Worm (Caenorhabditis elegans) whole organism, young adult: ENCODE results near the gene Y48E1B.8.

Experiments
- F39B2.1 ChIP-seq: fragments of 200-800 bp; sonication (Bioruptor generic); IDR thresholded peaks from 2 replicates; pipeline ENCODE4 v1.3.6; 2022; ENCODE audit warnings: missing genetic modification reagents, missing genetic modification characterization, missing compliant biosample characterization
- F52B5.7 ChIP-seq: sonication (generic microtip); optimal IDR thresholded peaks from 2 replicates; lab custom pipeline; 2016; ENCODE audit warnings: mild to moderate bottlenecking, missing genetic modification characterization, missing compliant biosample characterization
- F55B11.4 ChIP-seq: sonication (generic microtip); optimal IDR thresholded peaks from 2 replicates; lab custom pipeline; 2016; ENCODE audit warnings: missing compliant biosample characterization, missing genetic modification characterization, borderline replicate concordance; ENCODE audit not compliant: insufficient read depth
- F57A8.1 ChIP-seq: fragments of 200-800 bp; sonication (Bioruptor generic); optimal IDR thresholded peaks from 2 replicates; lab custom pipeline; 2018; ENCODE audit warnings: mild to moderate bottlenecking, missing genetic modification characterization, moderate library complexity, missing compliant biosample characterization
- K11D2.4 ChIP-seq: fragments of 200-800 bp; sonication (Bioruptor generic); IDR thresholded peaks from 2 replicates; pipeline ENCODE4 v1.3.6; 2022; ENCODE audit warnings: missing genetic modification reagents, missing genetic modification characterization, missing compliant biosample characterization
- Y53G8AR.9 ChIP-seq: fragments of 200-800 bp; sonication (Bioruptor generic); conservative IDR thresholded peaks from 2 replicates; pipeline ENCODE4 v1.3.6; 2022; ENCODE audit warnings: missing genetic modification reagents, missing genetic modification characterization, missing compliant biosample characterization
- Y56A3A.18 ChIP-seq: fragments of 200-800 bp; sonication (Bioruptor generic); IDR thresholded peaks from 2 replicates; pipeline ENCODE4 v1.3.6; 2022; ENCODE audit warnings: missing genetic modification reagents, missing genetic modification characterization, missing compliant biosample characterization
- ZK185.1 ChIP-seq: sonication (generic microtip); optimal IDR thresholded peaks from 2 replicates; lab custom pipeline; 2016; ENCODE audit warnings: mild to moderate bottlenecking, missing genetic modification characterization, missing compliant biosample characterization; ENCODE audit not compliant: poor library complexity, severe bottlenecking
- cebp-2 ChIP-seq: fragments of 200-800 bp; sonication (Bioruptor generic); IDR thresholded peaks from 2 replicates; pipeline ENCODE4 v1.3.6; 2022; ENCODE audit warnings: missing genetic modification characterization, missing compliant biosample characterization
- ceh-40 ChIP-seq: fragments of 200-800 bp; sonication (Bioruptor generic); IDR thresholded peaks from 2 replicates; pipeline ENCODE4 v1.3.6; 2022; ENCODE audit warnings: missing genetic modification characterization, missing compliant biosample characterization
- dox-1 ChIP-seq: fragments of 200-800 bp; sonication (Bioruptor generic); IDR thresholded peaks from 2 replicates; pipeline ENCODE4 v1.3.6; 2022; ENCODE audit warnings: missing genetic modification reagents, missing genetic modification characterization, missing compliant biosample characterization
- egrh-3 ChIP-seq: fragments of 200-800 bp; sonication (Bioruptor generic); IDR thresholded peaks from 2 replicates; pipeline ENCODE4 v1.3.6; 2022; ENCODE audit warnings: missing genetic modification reagents, missing genetic modification characterization, missing compliant biosample characterization
- fkh-3 ChIP-seq: sonication (generic microtip); optimal IDR thresholded peaks from 2 replicates; lab custom pipeline; 2016; ENCODE audit warnings: mild to moderate bottlenecking, missing genetic modification characterization, missing compliant biosample characterization
- him-1 ChIP-seq: sonication (generic microtip); optimal IDR thresholded peaks from 2 replicates; lab custom pipeline; 2016; ENCODE audit warnings: missing genotype, missing genetic modification reagents, missing genetic modification characterization, missing compliant biosample characterization
- lin-26 ChIP-seq: fragments of 200-800 bp; sonication (Bioruptor generic); IDR thresholded peaks from 2 replicates; pipeline ENCODE4 v1.3.6; 2022; ENCODE audit warnings: missing genetic modification reagents, missing genetic modification characterization, missing compliant biosample characterization
- lin-40 ChIP-seq: sonication (generic microtip); optimal IDR thresholded peaks from 2 replicates; lab custom pipeline; 2016; ENCODE audit warnings: missing genetic modification characterization, mild to moderate bottlenecking, missing compliant biosample characterization, missing genotype, missing genetic modification reagents
- madf-6 ChIP-seq: fragments of 200-800 bp; sonication (Bioruptor generic); IDR thresholded peaks from 2 replicates; pipeline ENCODE4 v1.3.6; 2022; ENCODE audit warnings: missing genetic modification reagents, missing genetic modification characterization, missing compliant biosample characterization
- mcd-1 ChIP-seq: fragments of 200-800 bp; sonication (Bioruptor generic); IDR thresholded peaks from 2 replicates; pipeline ENCODE4 v1.3.6; 2022; ENCODE audit warnings: missing genetic modification reagents, missing genetic modification characterization, missing compliant biosample characterization
- nfya-1 ChIP-seq: sonication (generic microtip); optimal IDR thresholded peaks from 2 replicates; lab custom pipeline; 2017; ENCODE audit warnings: antibody characterized with exemption, missing compliant biosample characterization, missing genetic modification characterization, borderline replicate concordance; ENCODE audit not compliant: insufficient read depth
- nhr-80 ChIP-seq: sonication (generic microtip); optimal IDR thresholded peaks from 2 replicates; lab custom pipeline; 2016; ENCODE audit warnings: missing genetic modification characterization, missing compliant biosample characterization
- sdz-38 ChIP-seq: sonication (generic microtip); optimal IDR thresholded peaks from 2 replicates; lab custom pipeline; 2016; ENCODE audit warnings: missing genotype, missing genetic modification characterization, missing compliant biosample characterization
- tbp1 ChIP-seq: fragments of 200-800 bp; sonication (Bioruptor generic); optimal IDR thresholded peaks from 2 replicates; lab custom pipeline; 2018; ENCODE audit warnings: mild to moderate bottlenecking, missing genetic modification characterization, missing compliant biosample characterization
- zfh-2 ChIP-seq: fragments of 200-800 bp; sonication (Bioruptor generic); conservative IDR thresholded peaks from 2 replicates; pipeline ENCODE4 v1.3.6; 2022; ENCODE audit warnings: missing genetic modification reagents, missing genetic modification characterization, missing compliant biosample characterization

The Y48E1B.8 gene

DNA sequence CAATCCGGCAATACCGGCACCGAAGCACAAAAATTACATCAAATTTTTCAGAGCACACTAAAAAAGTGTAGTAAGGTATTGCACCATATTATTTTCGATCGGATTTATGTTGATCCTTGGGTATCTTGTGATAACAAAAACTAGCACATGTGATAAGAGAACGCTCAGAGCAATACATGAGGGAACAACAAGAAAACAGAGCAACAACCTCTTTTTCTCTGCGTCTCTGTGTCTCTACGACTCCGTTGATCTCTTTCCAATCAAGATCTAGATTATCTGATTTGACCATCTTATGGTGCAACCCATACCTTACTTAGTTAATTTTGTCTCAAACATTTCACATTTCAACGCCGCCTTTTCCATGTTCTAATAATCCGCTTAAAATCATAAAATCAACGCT, 46.7 kb downstream of the Y48E1B.8 start, which contains the start of gene tag-10:
Gene tag-10 (plus strand): TSS at position 347 of the 400 bp plus-strand sequence.
- TF ChIP-seq nfya-1 (tag; lab: Kevin White, UChicago) (no peak), madf-6 (GFP tag; lab: Robert Waterston, UW) (no peak), fkh-3 (tag; lab: Kevin White, UChicago) (no peak), F52B5.7 (tag; lab: Kevin White, UChicago) (no peak), F55B11.4 (tag; lab: Kevin White, UChicago) (no peak), him-1 (tag; lab: Kevin White, UChicago) (no peak), cebp-2 (GFP tag; lab: Robert Waterston, UW) (no peak)

DNA sequence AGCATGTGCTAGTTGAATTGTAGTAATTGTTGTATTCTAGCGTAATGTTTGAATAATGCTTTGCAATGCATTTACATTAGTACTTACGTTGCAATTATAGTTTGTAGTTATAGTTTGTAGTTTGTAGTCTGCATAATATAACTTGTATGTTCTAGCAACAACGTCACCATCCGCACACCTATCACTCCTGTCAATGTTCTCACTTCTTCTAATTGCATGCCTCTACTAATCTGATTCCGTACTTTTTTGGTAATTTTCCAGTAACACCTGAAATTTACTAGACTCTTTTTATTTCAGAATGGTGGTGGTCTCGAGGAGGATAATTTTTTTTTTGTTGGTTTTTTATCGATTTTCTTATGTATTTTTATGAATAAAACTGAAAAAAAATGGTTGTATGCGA, 51.1 kb downstream of the Y48E1B.8 start:
- no peak for TF ChIP-seq tbp1 (GFP tag; lab: Kevin White, UChicago)
- 0 out of 2 replicates have a peak, but pooled peaks have one; percentile 11 for TF ChIP-seq K11D2.4 (GFP tag; lab: Robert Waterston, UW)
- TF ChIP-seq Y56A3A.18 (GFP tag; lab: Robert Waterston, UW) = 0 out of 2 replicates have a peak, but pooled peaks have one; percentile 38
- peak; percentile 67 for TF ChIP-seq Y53G8AR.9 (GFP tag; lab: Robert Waterston, UW)

DNA sequence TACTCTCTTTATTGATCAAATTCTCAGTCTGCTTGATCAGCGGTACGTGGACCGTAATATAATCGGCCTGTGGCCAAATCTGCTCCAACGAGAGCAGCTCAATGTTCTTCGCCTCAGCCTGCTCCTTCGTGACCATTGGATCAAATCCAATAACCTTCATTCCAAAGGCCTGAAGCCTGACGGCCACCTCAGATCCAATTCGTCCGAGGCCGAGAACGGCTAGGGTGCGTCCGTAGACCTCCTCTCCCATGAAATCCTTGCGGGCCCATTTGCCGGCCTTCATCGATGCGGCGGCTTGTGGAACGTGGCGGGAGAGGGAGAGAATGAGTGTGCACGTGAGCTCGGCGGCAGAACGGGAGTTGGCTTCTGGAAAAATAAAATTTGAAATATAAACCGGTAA, 52.0 kb downstream of the Y48E1B.8 start:
- TF ChIP-seq ceh-40 (GFP tag; lab: Robert Waterston, UW) (no peak), F39B2.1 (GFP tag; lab: Robert Waterston, UW) (no peak), zfh-2 (GFP tag; lab: Robert Waterston, UW) (peak; percentile 50; the same call in 1 of the 2 replicates), egrh-3 (GFP tag; lab: Robert Waterston, UW) (peak; percentile 36; the same call in 1 of the 2 replicates)

DNA sequence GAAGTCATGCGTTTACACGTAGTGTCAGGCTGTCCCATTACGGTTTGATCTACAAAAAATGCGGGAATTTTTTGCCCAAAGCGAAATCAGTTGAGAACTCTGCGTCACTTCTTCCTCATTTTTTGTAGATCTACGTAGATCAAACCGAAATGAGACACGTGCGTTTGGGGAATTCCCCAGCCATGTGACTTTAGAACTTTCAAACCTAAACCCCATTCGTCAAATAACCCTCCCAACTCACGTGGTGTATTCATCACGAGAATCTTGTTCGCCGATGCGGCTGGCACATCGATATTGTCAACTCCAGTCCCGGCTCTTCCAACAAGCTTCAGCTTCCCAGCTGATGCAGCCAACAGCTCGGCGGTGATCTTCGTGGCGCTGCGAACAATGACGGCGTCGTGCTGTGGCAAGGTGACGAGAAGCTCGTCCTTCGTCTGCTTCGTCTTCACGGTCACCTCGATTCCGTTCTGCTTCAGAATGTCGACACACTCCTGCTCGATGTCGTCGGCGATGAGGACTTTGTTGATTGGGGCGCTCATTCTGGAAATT, 52.5 kb downstream of the Y48E1B.8 start, which contains the start of gene phdh-1:
Gene phdh-1 (minus strand): TSS at position 540 of the 549 bp plus-strand sequence.
- TF ChIP-seq dox-1 (GFP tag; lab: Robert Waterston, UW) (no peak), zfh-2 (GFP tag; lab: Robert Waterston, UW) (peak; percentile 40; the same call in 1 of the 2 replicates), lin-26 (GFP tag; lab: Robert Waterston, UW) (0 out of 2 replicates have a peak, but pooled peaks have one; percentile 15), mcd-1 (GFP tag; lab: Robert Waterston, UW) (0 out of 2 replicates have a peak, but pooled peaks have one; percentile 5), sdz-38 (tag; lab: Kevin White, UChicago) (no peak), F57A8.1 (GFP tag; lab: Kevin White, UChicago) (peak; percentile 23)

ce11 chrII:13638576-13638975, 53.1 kb downstream of the Y48E1B.8 start:
- TF ChIP-seq nhr-80 (tag; lab: Kevin White, UChicago) = peak; percentile 62
- peak; percentile 29 for TF ChIP-seq lin-40 (tag; lab: Kevin White, UChicago)
- no peak for TF ChIP-seq him-1 (tag; lab: Kevin White, UChicago)
- peak; percentile 5 for TF ChIP-seq ZK185.1
